Fruit fly (Drosophila melanogaster): ENCODE results near the gene kar.

The kar gene

DNA sequence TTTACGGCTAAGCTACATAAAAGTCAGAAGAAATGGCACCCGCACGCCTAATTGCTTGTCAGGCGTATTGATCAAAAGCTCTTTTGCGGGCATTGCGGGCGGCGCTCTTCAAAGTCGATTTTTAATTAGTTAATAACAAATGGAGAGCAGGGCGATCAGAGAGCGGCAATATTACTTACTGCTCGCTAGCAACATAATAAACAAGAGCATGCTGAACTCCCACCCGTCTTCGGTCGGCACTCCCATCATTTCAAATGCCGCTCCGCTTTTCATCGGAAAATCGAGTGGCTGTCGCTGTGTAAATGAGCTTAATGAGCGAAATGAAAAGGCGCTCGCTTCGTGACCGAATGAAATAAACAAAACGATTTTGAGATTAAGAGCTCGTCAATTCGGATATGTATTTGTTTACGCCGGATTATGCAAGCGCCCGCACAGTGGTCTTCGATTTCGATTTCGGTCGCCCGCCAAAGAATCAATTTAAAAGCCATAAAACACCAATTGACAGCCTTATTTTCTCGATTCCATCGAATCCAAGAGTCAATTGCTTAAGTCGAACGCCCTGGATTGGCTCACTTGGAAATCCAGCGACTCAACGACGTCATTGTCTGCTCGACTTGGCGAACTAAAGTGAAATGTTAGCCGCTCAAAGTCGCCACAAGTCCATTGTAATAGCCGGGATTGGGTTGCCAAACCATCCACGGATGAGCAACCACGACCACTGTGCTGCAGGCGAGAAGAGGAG lies 35.5 kb downstream of the kar start (continued):
- peak; percentile 81 for TF ChIP-seq Camta (GFP tag; optimal IDR thresholded peaks at IDR 0.05)
- no peak for TF ChIP-seq CG1647 (GFP tag; optimal IDR thresholded peaks at IDR 0.05)
- peak; percentile 64 for TF ChIP-seq CG33213 (GFP tag; optimal IDR thresholded peaks at IDR 0.05)
- peak; percentile 64; the same call in 1 of the 2 replicates for TF ChIP-seq CG17612 (GFP tag; IDR thresholded peaks at IDR 0.05)
- TF ChIP-seq CG34224 (GFP tag; IDR thresholded peaks at IDR 0.05; ENCODE audit: partially characterized antibody) = peak; percentile 17; the same call in 1 of the 3 replicates
- peak; percentile 76 for TF ChIP-seq CG9932 (GFP tag; IDR thresholded peaks at IDR 0.05)
- 0 out of 2 replicates have a peak, but pooled peaks have one; percentile 38 for TF ChIP-seq Doc2 (GFP tag; IDR thresholded peaks at IDR 0.05)
- peak; percentile 51 for TF ChIP-seq Usf (GFP tag; optimal IDR thresholded peaks at IDR 0.05)
- peak; percentile 81 for TF ChIP-seq lab (GFP tag; optimal IDR thresholded peaks at IDR 0.05)
- peak; percentile 42 for TF ChIP-seq CG2116 (GFP tag; optimal IDR thresholded peaks at IDR 0.05)
- TF ChIP-seq Myb (GFP tag; optimal IDR thresholded peaks at IDR 0.05) = peak; percentile 61
- no peak for TF ChIP-seq CG31388 (GFP tag; optimal IDR thresholded peaks at IDR 0.05)
- peak; percentile 79 for TF ChIP-seq chn (GFP tag; optimal IDR thresholded peaks at IDR 0.05)
- TF ChIP-seq CG15073 (GFP tag; optimal IDR thresholded peaks at IDR 0.05) = peak; percentile 32
- no peak for TF ChIP-seq Bgb (GFP tag; IDR thresholded peaks at IDR 0.05; ENCODE audit: partially characterized antibody)
- TF ChIP-seq tio (GFP tag; optimal IDR thresholded peaks at IDR 0.05) = peak; percentile 77
- peak; percentile 81 for TF ChIP-seq Gug (GFP tag; IDR thresholded peaks at IDR 0.05)
- TF ChIP-seq zfh1 (GFP tag; IDR thresholded peaks at IDR 0.05) = peak; percentile 73
- peak; percentile 77 for TF ChIP-seq CG32532 (GFP tag; IDR thresholded peaks at IDR 0.05)
- peak; percentile 33 for TF ChIP-seq CG31365 (tag; optimal IDR thresholded peaks at IDR 0.05)
- peak; percentile 63 for TF ChIP-seq disco-r (GFP tag; optimal IDR thresholded peaks at IDR 0.05)
- peak; percentile 81 for TF ChIP-seq unpg (GFP tag; optimal IDR thresholded peaks at IDR 0.05)
- peak; percentile 80 for TF ChIP-seq Dad (GFP tag; optimal IDR thresholded peaks at IDR 0.05)
- peak; percentile 72 for TF ChIP-seq CG8388 (GFP tag; optimal IDR thresholded peaks at IDR 0.05)
- TF ChIP-seq trh (GFP tag; optimal IDR thresholded peaks at IDR 0.05) = peak; percentile 48
- no peak for TF ChIP-seq CG16813 (GFP tag; IDR thresholded peaks at IDR 0.05; ENCODE audit: partially characterized antibody)
- TF ChIP-seq hkb (optimal IDR thresholded peaks at IDR 0.05) = no peak
- peak; percentile 91 for TF ChIP-seq hkb (GFP tag; IDR thresholded peaks at IDR 0.05)
- TF ChIP-seq repo (GFP tag; optimal IDR thresholded peaks at IDR 0.05) = peak; percentile 66
- peak; percentile 87 for TF ChIP-seq Aef1 (GFP tag; IDR thresholded peaks at IDR 0.05)
- no peak for TF ChIP-seq Sin3A (optimal IDR thresholded peaks at IDR 0.05)
- TF ChIP-seq Abd-B (GFP tag; optimal IDR thresholded peaks at IDR 0.05) = peak; percentile 86
- TF ChIP-seq Drgx (GFP tag; IDR thresholded peaks at IDR 0.05) = peak; percentile 77; the same call in 1 of the 2 replicates
- no peak for TF ChIP-seq CG4360 (GFP tag; IDR thresholded peaks at IDR 0.05)
- peak; percentile 45 for TF ChIP-seq btn (GFP tag; optimal IDR thresholded peaks at IDR 0.05)
- no peak for TF ChIP-seq pfk (GFP tag; optimal IDR thresholded peaks at IDR 0.05)
- peak; percentile 49 for TF ChIP-seq CG4328 (GFP tag; optimal IDR thresholded peaks at IDR 0.05)
- TF ChIP-seq CG5180 (GFP tag; optimal IDR thresholded peaks at IDR 0.05) = peak; percentile 72
- TF ChIP-seq ind (GFP tag; optimal IDR thresholded peaks at IDR 0.05) = peak; percentile 88
- TF ChIP-seq esg (GFP tag; conservative IDR thresholded peaks at IDR 0.05) = peak; percentile 89
- no peak for TF ChIP-seq br (optimal IDR thresholded peaks at IDR 0.05)
- no peak for TF ChIP-seq CG14965 (GFP tag; optimal IDR thresholded peaks at IDR 0.05; ENCODE audit: borderline replicate concordance)
- no peak for TF ChIP-seq rib (GFP tag; IDR thresholded peaks at IDR 0.05)
- no peak for TF ChIP-seq Lpt (GFP tag; optimal IDR thresholded peaks at IDR 0.05)
- TF ChIP-seq luna (GFP tag; optimal IDR thresholded peaks at IDR 0.05) = peak; percentile 47
- TF ChIP-seq CG4617 (GFP tag; optimal IDR thresholded peaks at IDR 0.05; ENCODE audit: borderline replicate concordance) = peak; percentile 39
- peak; percentile 62; the same call in 1 of the 3 replicates for TF ChIP-seq CG2889 (GFP tag; IDR thresholded peaks at IDR 0.05)
- TF ChIP-seq shn (GFP tag; optimal IDR thresholded peaks at IDR 0.05) = peak; percentile 81
- 0 out of 2 replicates have a peak, but pooled peaks have one; percentile 46 for TF ChIP-seq CG11696 (GFP tag; IDR thresholded peaks at IDR 0.05)
- no peak for TF ChIP-seq Dll (GFP tag; IDR thresholded peaks at IDR 0.05; ENCODE audit: partially characterized antibody)
